Worm (Caenorhabditis elegans) whole organism, midembryonic: ENCODE measurements around the gene C47E12.10.

Experiments
- T22C8.4 ChIP-seq: fragments of 200-800 bp; sonication (Bioruptor generic); IDR thresholded peaks from 2 replicates; pipeline ENCODE4 v1.3.6; 2022; ENCODE audit warnings: missing genetic modification characterization, missing compliant biosample characterization
- cog-1 ChIP-seq: sonication (generic microtip); optimal IDR thresholded peaks from 2 replicates; lab custom pipeline; 2016; ENCODE audit warnings: missing genetic modification characterization, missing compliant biosample characterization
- flt-1 ChIP-seq: fragments of 200-800 bp; sonication (Bioruptor generic); IDR thresholded peaks from 2 replicates; pipeline ENCODE4 v1.3.6; 2022; ENCODE audit warnings: missing genetic modification characterization, missing compliant biosample characterization
- klf-2 ChIP-seq: fragments of 200-800 bp; sonication (Bioruptor generic); conservative IDR thresholded peaks from 2 replicates; pipeline ENCODE4 v1.3.6; 2022; ENCODE audit warnings: missing genetic modification reagents, missing genetic modification characterization, missing compliant biosample characterization
- med-1 ChIP-seq: sonication (generic microtip); optimal IDR thresholded peaks from 2 replicates; lab custom pipeline; 2017; ENCODE audit warnings: missing genetic modification characterization, mild to moderate bottlenecking, missing compliant biosample characterization, antibody characterized with exemption, missing genetic modification reagents; ENCODE audit not compliant: insufficient read depth
- ref-1 ChIP-seq: fragments of 200-800 bp; sonication (Bioruptor generic); conservative IDR thresholded peaks from 2 replicates; pipeline ENCODE4 v1.3.6; 2022; ENCODE audit warnings: missing genetic modification reagents, missing genetic modification characterization, missing compliant biosample characterization
- tab-1 ChIP-seq: fragments of 200-800 bp; sonication (Bioruptor generic); IDR thresholded peaks from 2 replicates; pipeline ENCODE4 v1.3.6; 2022; ENCODE audit warnings: missing genetic modification characterization, missing compliant biosample characterization
- ztf-23 ChIP-seq: fragments of 200-800 bp; sonication (Bioruptor generic); IDR thresholded peaks from 2 replicates; pipeline ENCODE4 v1.3.6; 2022; ENCODE audit warnings: missing genetic modification reagents, missing genetic modification characterization, missing compliant biosample characterization
- ztf-29 ChIP-seq: fragments of 200-800 bp; sonication (Bioruptor generic); IDR thresholded peaks from 2 replicates; pipeline ENCODE4 v1.3.6; 2022; ENCODE audit warnings: missing genetic modification reagents, missing genetic modification characterization, missing compliant biosample characterization

ce11 chrIV:10001748-10002147 lies 29.1 kb downstream of the C47E12.10 start, which contains the start of gene C47E12.3:
- TF ChIP-seq flt-1 (GFP tag; lab: Robert Waterston, UW) (no peak), cog-1 (no peak), ref-1 (no peak), T22C8.4 (GFP tag; lab: Robert Waterston, UW) (no peak), ztf-29 (GFP tag; lab: Robert Waterston, UW) (no peak), med-1 (GFP tag; lab: Kevin White, UChicago) (no peak), tab-1 (GFP tag; lab: Robert Waterston, UW) (no peak), ztf-23 (GFP tag; lab: Robert Waterston, UW) (no peak), klf-2 (no peak)
